Fruit fly (Drosophila melanogaster) whole organism, embryonic: ENCODE results near the gene CG12347.

Source experiments
- Aef1 ChIP-seq: fragments of 200-800 bp; sonication (Bioruptor generic); IDR thresholded peaks from 3 replicates; pipeline ENCODE4 v1.3.6; 2022; ENCODE audit warnings: missing biosample characterization, missing genetic modification characterization
- Atf3 ChIP-seq: fragments of 200-800 bp; sonication (Bioruptor generic); optimal IDR thresholded peaks from 3 replicates; lab custom pipeline; 2016; ENCODE audit warnings: missing biosample characterization, missing genetic modification characterization
- CG11247 ChIP-seq: fragments of 200-800 bp; sonication (Bioruptor generic); IDR thresholded peaks from 2 replicates; pipeline ENCODE4 v1.3.6; 2022; ENCODE audit warnings: missing biosample characterization, missing genetic modification characterization
- CG12299 ChIP-seq: fragments of 200-800 bp; sonication (Bioruptor generic); optimal IDR thresholded peaks from 2 replicates; lab custom pipeline; 2018; ENCODE audit warnings: missing biosample characterization, mild to moderate bottlenecking, missing genetic modification characterization
- CG1233 ChIP-seq: fragments of 200-800 bp; sonication (Bioruptor generic); optimal IDR thresholded peaks from 4 replicates; lab custom pipeline; 2018; ENCODE audit warnings: missing biosample characterization, mild to moderate bottlenecking, missing genetic modification characterization
- CG13287 ChIP-seq: fragments of 200-800 bp; sonication (Bioruptor generic); IDR thresholded peaks from 2 replicates; pipeline ENCODE4 v1.3.6; 2022; ENCODE audit warnings: missing biosample characterization, missing genetic modification characterization; ENCODE audit not compliant: partially characterized antibody
- CG13424 ChIP-seq: fragments of 200-800 bp; sonication (Bioruptor generic); optimal IDR thresholded peaks from 2 replicates; lab custom pipeline; 2019; ENCODE audit warnings: missing biosample characterization, mild to moderate bottlenecking, missing genetic modification characterization, moderate library complexity
- CG14667 ChIP-seq: fragments of 200-800 bp; sonication (Bioruptor generic); IDR thresholded peaks from 2 replicates; pipeline ENCODE4 v1.3.6; 2022; ENCODE audit warnings: missing biosample characterization, missing genetic modification characterization
- CG14710 ChIP-seq: fragments of 200-800 bp; sonication (Bioruptor generic); optimal IDR thresholded peaks from 3 replicates; lab custom pipeline; 2019; ENCODE audit warnings: missing biosample characterization, mild to moderate bottlenecking, missing genetic modification characterization, moderate library complexity
- CG14860 ChIP-seq: fragments of 200-800 bp; sonication (Bioruptor generic); IDR thresholded peaks from 3 replicates; pipeline ENCODE4 v1.3.6; 2022; ENCODE audit warnings: missing biosample characterization, missing genetic modification characterization; ENCODE audit not compliant: partially characterized antibody
- CG15514 ChIP-seq: fragments of 200-800 bp; sonication (Bioruptor generic); optimal IDR thresholded peaks from 3 replicates; lab custom pipeline; 2017; ENCODE audit warnings: missing biosample characterization, missing genetic modification characterization, mild to moderate bottlenecking, moderate library complexity, missing genetic modification reagents
- CG16779 ChIP-seq: fragments of 200-800 bp; sonication (Bioruptor generic); IDR thresholded peaks from 2 replicates; pipeline ENCODE4 v1.3.6; 2022; ENCODE audit warnings: missing biosample characterization, missing genetic modification characterization
- CG18619 ChIP-seq: fragments of 200-800 bp; sonication (Bioruptor generic); optimal IDR thresholded peaks from 3 replicates; lab custom pipeline; 2017; ENCODE audit warnings: missing biosample characterization, mild to moderate bottlenecking, missing genetic modification characterization
- CG2116 ChIP-seq: fragments of 200-800 bp; sonication (Bioruptor generic); optimal IDR thresholded peaks from 3 replicates; lab custom pipeline; 2018; ENCODE audit warnings: missing biosample characterization, mild to moderate bottlenecking, missing genetic modification characterization
- CG2712 ChIP-seq: fragments of 200-800 bp; optimal IDR thresholded peaks from 3 replicates; lab custom pipeline; 2019; ENCODE audit warnings: missing biosample characterization, mild to moderate bottlenecking, missing genetic modification characterization, moderate library complexity
- CG3726 ChIP-seq: fragments of 200-800 bp; sonication (Bioruptor generic); IDR thresholded peaks from 3 replicates; pipeline ENCODE4, ENCODE4 v1.3.6; 2022; ENCODE audit warnings: missing biosample characterization, missing genetic modification characterization
- CG43689 ChIP-seq: fragments of 200-800 bp; sonication (Bioruptor generic); IDR thresholded peaks from 2 replicates; pipeline ENCODE4 v1.3.6; 2022; ENCODE audit warnings: missing biosample characterization, missing genetic modification characterization
- CG6765 ChIP-seq: fragments of 200-800 bp; sonication (Bioruptor generic); optimal IDR thresholded peaks from 3 replicates; lab custom pipeline; 2017; ENCODE audit warnings: missing biosample characterization, mild to moderate bottlenecking, missing genetic modification characterization
- CG7839 ChIP-seq: fragments of 200-800 bp; sonication (Bioruptor generic); optimal IDR thresholded peaks from 3 replicates; lab custom pipeline; 2018; ENCODE audit warnings: missing biosample characterization, mild to moderate bottlenecking, missing genetic modification characterization, moderate library complexity
- CG8924 ChIP-seq: fragments of 200-800 bp; optimal IDR thresholded peaks from 3 replicates; lab custom pipeline; 2019; ENCODE audit warnings: missing biosample characterization, mild to moderate bottlenecking, missing genetic modification characterization, moderate library complexity
- Dll ChIP-seq: fragments of 200-800 bp; sonication (Bioruptor generic); IDR thresholded peaks from 4 replicates; pipeline ENCODE4 v1.3.6; 2022; ENCODE audit warnings: missing biosample characterization, missing genetic modification characterization; ENCODE audit not compliant: partially characterized antibody
- Ets65A ChIP-seq: fragments of 200-800 bp; sonication (Bioruptor generic); peaks from one replicate; lab custom pipeline; 2016; ENCODE audit warnings: missing biosample characterization, missing genetic modification characterization
- Ets97D ChIP-seq: fragments of 200-800 bp; sonication (Bioruptor generic); optimal IDR thresholded peaks from 3 replicates; lab custom pipeline; 2016; ENCODE audit warnings: missing biosample characterization, missing genetic modification characterization
- HLHmδ ChIP-seq: fragments of 200-800 bp; sonication (Bioruptor generic); optimal IDR thresholded peaks from 2 replicates; lab custom pipeline; 2018; ENCODE audit warnings: missing biosample characterization, mild to moderate bottlenecking, missing genetic modification characterization, moderate library complexity
- Hr3 ChIP-seq: fragments of 200-800 bp; sonication (Bioruptor generic); optimal IDR thresholded peaks from 3 replicates; lab custom pipeline; 2016; ENCODE audit warnings: missing biosample characterization, missing genetic modification characterization
- MESR4 ChIP-seq: fragments of 200-800 bp; sonication (Bioruptor generic); optimal IDR thresholded peaks from 2 replicates; lab custom pipeline; 2018; ENCODE audit warnings: missing biosample characterization, mild to moderate bottlenecking, missing genetic modification characterization, moderate library complexity
- Optix ChIP-seq: fragments of 200-800 bp; sonication (Bioruptor generic); IDR thresholded peaks from 3 replicates; pipeline ENCODE4 v1.3.6; 2022; ENCODE audit warnings: missing biosample characterization, missing genetic modification characterization
- Ptx1 ChIP-seq: fragments of 200-800 bp; sonication (Bioruptor generic); IDR thresholded peaks from 2 replicates; pipeline ENCODE4 v1.3.6; 2022; ENCODE audit warnings: missing biosample characterization, missing genetic modification characterization
- Rfx ChIP-seq: fragments of 200-800 bp; sonication (Bioruptor generic); IDR thresholded peaks from 2 replicates; pipeline ENCODE4 v1.3.6; 2022; ENCODE audit warnings: missing biosample characterization, missing genetic modification characterization
- Taf1 ChIP-seq: fragments of 200-800 bp; sonication (Bioruptor generic); IDR thresholded peaks from 2 replicates; pipeline ENCODE4 v1.3.6; 2022; ENCODE audit warnings: missing biosample characterization, missing genetic modification characterization
- Tbp ChIP-seq: fragments of >200 bp; optimal IDR thresholded peaks from 2 replicates; lab custom pipeline; 2018; ENCODE audit warnings: missing biosample characterization, missing genetic modification characterization
- YL-1 ChIP-seq: fragments of 200-800 bp; sonication (Bioruptor generic); optimal IDR thresholded peaks from 3 replicates; lab custom pipeline; 2017; ENCODE audit warnings: missing biosample characterization, mild to moderate bottlenecking, missing genetic modification characterization
- ap ChIP-seq: fragments of 200-800 bp; sonication (Bioruptor generic); IDR thresholded peaks from 2 replicates; pipeline ENCODE4 v1.3.6; 2022; ENCODE audit warnings: missing biosample characterization, missing genetic modification characterization
- bbx ChIP-seq: fragments of 200-800 bp; sonication (Bioruptor generic); IDR thresholded peaks from 2 replicates; pipeline ENCODE4 v1.3.6; 2022; ENCODE audit warnings: missing biosample characterization, missing genetic modification characterization; ENCODE audit not compliant: partially characterized antibody
- bsh ChIP-seq, 2 experiments: fragments of 200-800 bp; sonication (Bioruptor generic); optimal IDR thresholded peaks; 2 replicates each; lab custom pipeline; 2017 to 2018; ENCODE audit warnings: mild to moderate bottlenecking in 2 of 2, missing biosample characterization in 2 of 2, missing genetic modification characterization in 2 of 2, moderate library complexity in 1 of 2
- btn ChIP-seq: fragments of 200-800 bp; sonication (Bioruptor generic); optimal IDR thresholded peaks from 2 replicates; lab custom pipeline; 2016; ENCODE audit warnings: missing biosample characterization, missing genetic modification characterization
- cg ChIP-seq: fragments of 200-800 bp; sonication (Bioruptor generic); optimal IDR thresholded peaks from 3 replicates; lab custom pipeline; 2019; ENCODE audit warnings: missing biosample characterization, mild to moderate bottlenecking, missing genetic modification characterization, moderate library complexity
- disco-r ChIP-seq: fragments of 200-800 bp; sonication (Bioruptor generic); optimal IDR thresholded peaks from 2 replicates; lab custom pipeline; 2016; ENCODE audit warnings: missing biosample characterization, missing genetic modification characterization
- hb ChIP-seq: fragments of 200-800 bp; sonication (Bioruptor generic); IDR thresholded peaks from 3 replicates; pipeline ENCODE4 v1.3.6; 2022; ENCODE audit warnings: missing biosample characterization, missing genetic modification characterization; ENCODE audit not compliant: partially characterized antibody
- hbn ChIP-seq: fragments of 200-800 bp; sonication (Bioruptor generic); IDR thresholded peaks from 2 replicates; pipeline ENCODE4 v1.3.6; 2022; ENCODE audit warnings: missing biosample characterization, missing genetic modification characterization; ENCODE audit not compliant: partially characterized antibody
- kah ChIP-seq: fragments of 200-800 bp; sonication (Bioruptor generic); optimal IDR thresholded peaks from 2 replicates; lab custom pipeline; 2018; ENCODE audit warnings: missing biosample characterization, mild to moderate bottlenecking, missing genetic modification characterization
- kay ChIP-seq: fragments of 200-800 bp; sonication (Bioruptor generic); optimal IDR thresholded peaks from 2 replicates; lab custom pipeline; 2016; ENCODE audit warnings: missing biosample characterization, missing genetic modification characterization
- lmd ChIP-seq: fragments of 200-800 bp; sonication (Bioruptor generic); IDR thresholded peaks from 2 replicates; pipeline ENCODE4 v1.3.6; 2022; ENCODE audit warnings: missing biosample characterization, missing genetic modification characterization
- pros ChIP-seq: fragments of 200-800 bp; sonication (Bioruptor generic); optimal IDR thresholded peaks from 3 replicates; lab custom pipeline; 2019; ENCODE audit warnings: missing biosample characterization, mild to moderate bottlenecking, missing genetic modification characterization, moderate library complexity
- repo ChIP-seq: fragments of 200-800 bp; sonication (Bioruptor generic); optimal IDR thresholded peaks from 2 replicates; lab custom pipeline; 2016; ENCODE audit warnings: missing biosample characterization, missing genetic modification characterization
- schlank ChIP-seq: fragments of 200-800 bp; sonication (Bioruptor generic); optimal IDR thresholded peaks from 2 replicates; lab custom pipeline; 2018; ENCODE audit warnings: missing biosample characterization, mild to moderate bottlenecking, missing genetic modification characterization
- so ChIP-seq: fragments of 200-800 bp; sonication (Bioruptor generic); IDR thresholded peaks from 3 replicates; pipeline ENCODE4 v1.3.6; 2022; ENCODE audit warnings: missing biosample characterization, missing genetic modification characterization
- tll ChIP-seq, 2 experiments: fragments of 200-800 bp in 1 of 2; fragments of >200 bp in 1 of 2; sonication (Bioruptor generic) in 1 of 2; optimal IDR thresholded peaks; 2 replicates each; lab custom pipeline; 2017 to 2019; ENCODE audit warnings: missing biosample characterization in 2 of 2, missing genetic modification characterization in 2 of 2, mild to moderate bottlenecking in 1 of 2, moderate library complexity in 1 of 2
- tna ChIP-seq: fragments of 200-800 bp; sonication (Bioruptor generic); IDR thresholded peaks from 2 replicates; pipeline ENCODE4 v1.3.6; 2022; ENCODE audit warnings: missing biosample characterization, missing genetic modification characterization; ENCODE audit not compliant: partially characterized antibody
- wek ChIP-seq: fragments of 200-800 bp; sonication (Bioruptor generic); optimal IDR thresholded peaks from 3 replicates; lab custom pipeline; 2018; ENCODE audit warnings: missing biosample characterization, mild to moderate bottlenecking, missing genetic modification characterization, moderate library complexity
- yki ChIP-seq: fragments of >200 bp; optimal IDR thresholded peaks from 3 replicates; lab custom pipeline; 2018

Gene CG12347

DNA sequence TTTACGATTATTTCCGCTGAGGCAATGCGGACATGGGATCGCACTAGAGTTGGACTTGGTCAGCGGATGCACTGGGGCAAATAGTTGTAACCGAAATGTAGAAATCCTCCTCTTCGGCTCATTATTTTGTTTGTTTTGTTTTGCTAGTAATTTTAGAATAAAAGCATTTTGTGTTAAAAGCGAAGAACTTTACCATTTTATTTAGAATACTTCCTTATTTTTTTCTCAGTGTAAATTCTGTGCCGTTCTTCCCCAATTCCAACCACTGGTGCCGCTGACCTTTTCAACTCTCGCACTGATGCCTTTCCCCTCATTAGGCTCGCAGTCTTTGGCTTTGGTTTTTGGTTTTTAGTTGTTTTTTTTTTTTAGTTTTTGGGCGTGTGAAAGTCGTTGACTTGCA, 40.0 kb downstream of the CG12347 start (continued):
- TF ChIP-seq tna (GFP tag; lab: Robert Waterston, UW) (no peak), CG6765 (GFP tag; lab: Kevin White, UChicago) (no peak), yki (lab: Kevin White, UChicago) (no peak), CG14710 (tag; lab: Kevin White, UChicago) (peak; percentile 74), bsh (GFP tag; optimal IDR thresholded peaks at IDR 0.05; lab: Kevin White, UChicago) (peak; percentile 56 to 84), wek (GFP tag; lab: Kevin White, UChicago) (no peak), Optix (GFP tag; lab: Robert Waterston, UW) (no peak), btn (no peak), kah (GFP tag; lab: Kevin White, UChicago) (no peak), cg (GFP tag; lab: Kevin White, UChicago) (no peak), Aef1 (peak; percentile 38; the same call in 1 of the 3 replicates), bbx (no peak), Dll (no peak), Atf3 (GFP tag; lab: Kevin White, UChicago) (peak; percentile 28), hbn (GFP tag; lab: Robert Waterston, UW) (no peak), CG2712 (tag; lab: Kevin White, UChicago) (peak; percentile 77), CG7839 (tag; lab: Kevin White, UChicago) (peak; percentile 65), HLHmδ (GFP tag; lab: Kevin White, UChicago) (no peak), CG16779 (GFP tag; lab: Robert Waterston, UW) (no peak), Tbp (GFP tag; lab: Kevin White, UChicago) (no peak), CG13424 (tag; lab: Kevin White, UChicago) (peak; percentile 39), Ets65A (GFP tag; lab: Kevin White, UChicago) (peak; percentile 77), kay (GFP tag; lab: Kevin White, UChicago) (peak; percentile 20), CG11247 (GFP tag; lab: Robert Waterston, UW) (no peak; the same call in 1 of the 2 replicates), pros (GFP tag; lab: Kevin White, UChicago) (no peak), CG8924 (tag; lab: Kevin White, UChicago) (peak; percentile 45), schlank (tag; lab: Kevin White, UChicago) (no peak), YL-1 (GFP tag; lab: Kevin White, UChicago) (no peak), CG1233 (no peak), repo (peak; percentile 13), hb (GFP tag; lab: Robert Waterston, UW) (no peak), Taf1 (no peak), CG2116 (GFP tag; lab: Kevin White, UChicago) (peak; percentile 16), Hr3 (GFP tag; lab: Kevin White, UChicago) (peak; percentile 52), CG12299 (tag; lab: Kevin White, UChicago) (no peak), Ets97D (GFP tag; lab: Kevin White, UChicago) (peak; percentile 3), Ptx1 (peak; percentile 36), MESR4 (GFP tag; lab: Kevin White, UChicago) (no peak), CG18619 (GFP tag; lab: Kevin White, UChicago) (no peak), CG14667 (GFP tag; lab: Robert Waterston, UW) (peak; percentile 50), disco-r (GFP tag; lab: Kevin White, UChicago) (peak; percentile 46), CG13287 (GFP tag; lab: Robert Waterston, UW) (no peak), so (GFP tag; lab: Robert Waterston, UW) (no peak), tll (GFP tag; optimal IDR thresholded peaks at IDR 0.05; lab: Kevin White, UChicago) (no peak), CG14860 (no peak), lmd (peak; percentile 55), Rfx (peak; percentile 47), CG15514 (GFP tag; lab: Kevin White, UChicago) (no peak), CG3726 (GFP tag; lab: Robert Waterston, UW) (peak; percentile 55; the same call in 1 of the 3 replicates), CG43689 (GFP tag; lab: Robert Waterston, UW) (no peak), ap (GFP tag; lab: Robert Waterston, UW) (peak; percentile 30; the same call in 1 of the 2 replicates)
